Fruit fly (Drosophila melanogaster) Kc167 (cell line): ENCODE measurements around the gene CG8773.

ENCODE experiments used
- Myc ChIP-seq: fragments of >200 bp; optimal IDR thresholded peaks from 2 replicates; lab custom pipeline; 2017; ENCODE audit warnings: missing external identifiers
- Sin3A ChIP-seq: fragments of >200 bp; optimal IDR thresholded peaks from 2 replicates; lab custom pipeline; 2018; ENCODE audit warnings: missing external identifiers
- h ChIP-seq: fragments of >200 bp; optimal IDR thresholded peaks from 3 replicates; lab custom pipeline; 2018; ENCODE audit warnings: missing external identifiers
- insv ChIP-seq: fragments of >200 bp; optimal IDR thresholded peaks from 3 replicates; lab custom pipeline; 2018; ENCODE audit warnings: missing external identifiers
- psq ChIP-seq: fragments of >200 bp; optimal IDR thresholded peaks from 2 replicates; lab custom pipeline; 2017; ENCODE audit warnings: missing external identifiers
- ttk ChIP-seq: sonication (Bioruptor generic); optimal IDR thresholded peaks from 2 replicates; lab custom pipeline; 2017; ENCODE audit warnings: missing external identifiers

CG8773 gene

DNA sequence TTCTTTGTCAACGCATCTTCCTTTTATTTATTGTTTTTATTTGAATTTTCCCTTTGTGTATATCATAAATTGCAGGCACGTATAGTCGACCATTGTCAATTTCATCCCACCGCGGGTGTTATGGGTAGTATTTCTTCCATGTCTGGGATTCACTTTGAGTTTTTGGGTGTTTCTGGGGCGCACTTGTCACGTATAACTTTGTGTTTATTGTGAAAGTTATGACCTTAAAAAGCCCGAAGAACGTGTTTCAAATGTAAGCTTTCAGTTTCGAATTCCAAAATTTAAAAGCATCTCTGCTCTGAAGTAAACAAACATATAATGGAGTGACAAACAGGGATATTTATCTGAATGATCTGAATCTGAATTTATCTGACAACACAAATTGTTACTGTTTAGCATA, 12.0 kb downstream of the CG8773 start:
- TF ChIP-seq psq (no peak), Sin3A (no peak), Myc (lab: Kevin White, UChicago) (no peak), h (lab: Kevin White, UChicago) (no peak), insv (lab: Kevin White, UChicago) (no peak), ttk (lab: Kevin White, UChicago) (no peak)

- TF ChIP-seq psq: no peak
- no peak for TF ChIP-seq insv (lab: Kevin White, UChicago)
- no peak for TF ChIP-seq ttk (lab: Kevin White, UChicago)
- TF ChIP-seq h (lab: Kevin White, UChicago): no peak
- no peak for TF ChIP-seq Myc (lab: Kevin White, UChicago)
These were observed 14.7 kb downstream of the CG8773 start for dm6 chr3R:13309133-13309711.

DNA sequence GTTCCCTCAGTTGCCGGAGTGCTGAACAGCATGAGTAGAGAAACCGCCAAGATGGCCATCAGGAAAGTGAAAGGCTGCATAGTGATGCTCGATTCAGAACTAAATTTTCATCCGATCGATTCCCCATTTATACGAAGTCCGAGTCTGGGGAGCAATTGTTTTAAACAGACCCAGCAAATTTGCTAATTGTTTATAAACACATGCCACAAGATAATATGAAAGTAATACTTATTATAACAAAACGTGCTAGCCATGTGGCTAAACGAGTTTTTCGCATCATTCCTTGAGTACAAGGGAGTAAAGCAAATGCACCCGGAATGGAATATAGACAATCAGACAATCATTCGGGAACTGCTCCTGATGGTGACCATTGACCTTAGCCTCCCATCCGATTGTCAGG, 18.5 kb downstream of the CG8773 start, which contains the start of gene CG44142:
Gene CG44142, minus strand, starts transcription at position 101 of the 400 bp plus-strand sequence.
- no peak for TF ChIP-seq Sin3A
- no peak for TF ChIP-seq Myc (lab: Kevin White, UChicago)
- TF ChIP-seq ttk (lab: Kevin White, UChicago): no peak

DNA sequence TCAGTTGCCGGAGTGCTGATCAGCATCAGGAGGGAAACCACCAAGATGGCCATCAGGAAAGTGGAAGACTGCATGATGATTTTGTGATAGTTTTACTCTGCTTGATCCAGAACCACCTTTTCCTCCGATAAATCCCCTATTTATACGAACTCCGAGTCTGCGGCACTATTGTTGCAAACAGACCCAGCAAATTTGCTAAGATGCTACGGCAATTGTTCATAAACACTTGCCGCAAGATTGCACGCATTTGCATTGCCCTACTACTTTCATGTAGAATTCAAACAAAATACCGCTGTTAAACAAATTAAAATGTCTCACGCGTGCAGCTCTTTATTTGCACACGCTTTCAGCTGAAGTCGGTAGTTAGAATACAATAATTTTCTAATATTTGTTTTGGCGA, 24.6 kb downstream of the CG8773 start, which contains the start of gene CG45080:
Gene CG45080, minus strand, starts transcription at position 101 of the 400 bp plus-strand sequence.
- no peak for TF ChIP-seq h (lab: Kevin White, UChicago)
- no peak for TF ChIP-seq insv (lab: Kevin White, UChicago)
- TF ChIP-seq Myc (lab: Kevin White, UChicago): no peak
- no peak for TF ChIP-seq psq
- TF ChIP-seq Sin3A: no peak
- TF ChIP-seq ttk (lab: Kevin White, UChicago): no peak

DNA sequence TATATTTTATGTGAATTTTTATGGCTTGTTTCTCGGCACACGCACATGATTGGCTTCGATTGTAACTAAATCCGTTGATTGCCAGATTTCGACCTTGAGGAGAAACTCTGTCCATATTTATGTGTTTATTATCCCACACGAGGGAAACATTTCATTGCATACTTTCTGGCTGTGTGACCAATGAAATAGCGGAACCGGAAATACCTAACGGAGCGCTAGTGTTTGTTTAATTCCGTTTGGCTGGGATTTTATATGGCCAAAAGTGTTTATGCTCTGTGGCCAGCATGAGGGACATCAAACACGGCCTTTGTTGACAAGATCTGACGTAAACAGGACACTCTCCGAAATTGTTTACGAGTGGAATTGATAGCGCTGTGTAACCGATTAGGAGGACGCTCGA, 25.3 kb downstream of the CG8773 start:
- TF ChIP-seq ttk (lab: Kevin White, UChicago): no peak
- TF ChIP-seq insv (lab: Kevin White, UChicago): no peak
- TF ChIP-seq psq: no peak
- TF ChIP-seq Sin3A: no peak
- no peak for TF ChIP-seq Myc (lab: Kevin White, UChicago)
- no peak for TF ChIP-seq h (lab: Kevin White, UChicago)

DNA sequence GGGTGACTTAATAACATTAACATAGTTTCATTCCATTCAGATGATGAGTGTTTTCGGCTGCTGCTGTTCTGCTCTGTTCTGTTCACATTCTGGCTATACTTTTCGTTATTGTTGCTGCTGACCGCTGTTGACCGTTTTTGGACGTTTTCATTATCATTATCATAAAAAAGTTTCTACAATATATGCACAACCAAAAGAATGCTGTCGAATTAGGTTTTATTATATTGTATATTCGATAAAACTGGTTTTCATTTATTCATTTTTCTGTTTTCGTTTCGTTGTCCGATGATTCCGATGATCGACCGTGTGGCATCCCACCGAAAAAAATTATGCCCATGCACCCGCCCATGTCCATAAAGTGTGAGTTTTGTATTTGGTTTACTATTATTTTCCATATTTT, 38.5 kb downstream of the CG8773 start:
- TF ChIP-seq psq: no peak
- TF ChIP-seq ttk (lab: Kevin White, UChicago): no peak
- TF ChIP-seq Myc (lab: Kevin White, UChicago): no peak
- no peak for TF ChIP-seq insv (lab: Kevin White, UChicago)
- TF ChIP-seq h (lab: Kevin White, UChicago): no peak
- TF ChIP-seq Sin3A: no peak

DNA sequence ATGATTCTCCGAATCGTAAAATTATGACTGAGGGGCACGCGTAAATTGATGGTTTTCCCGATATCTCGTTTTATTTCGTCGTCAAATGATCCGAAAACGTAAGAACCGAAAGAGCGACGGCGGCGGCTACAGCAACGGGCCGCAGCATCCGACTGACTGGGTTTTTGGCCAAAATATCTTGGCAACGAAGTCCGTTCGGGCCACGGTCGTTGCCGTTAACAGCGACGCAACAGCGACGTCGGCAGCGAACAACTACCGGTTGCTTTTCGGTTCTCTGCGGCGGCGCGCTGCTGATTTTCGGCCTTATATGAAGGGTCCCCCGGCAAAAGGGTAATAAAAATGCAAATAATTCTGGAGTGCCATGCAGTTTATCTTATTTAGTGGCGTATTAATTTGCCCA, 39.5 kb downstream of the CG8773 start, which contains the start of gene PK2-R2:
Gene PK2-R2, minus strand, starts transcription at position 160 of the 400 bp plus-strand sequence.
- no peak for TF ChIP-seq h (lab: Kevin White, UChicago)
- TF ChIP-seq Sin3A: no peak
- TF ChIP-seq Myc (lab: Kevin White, UChicago): no peak
- no peak for TF ChIP-seq psq
- no peak for TF ChIP-seq ttk (lab: Kevin White, UChicago)
- TF ChIP-seq insv (lab: Kevin White, UChicago): no peak

DNA sequence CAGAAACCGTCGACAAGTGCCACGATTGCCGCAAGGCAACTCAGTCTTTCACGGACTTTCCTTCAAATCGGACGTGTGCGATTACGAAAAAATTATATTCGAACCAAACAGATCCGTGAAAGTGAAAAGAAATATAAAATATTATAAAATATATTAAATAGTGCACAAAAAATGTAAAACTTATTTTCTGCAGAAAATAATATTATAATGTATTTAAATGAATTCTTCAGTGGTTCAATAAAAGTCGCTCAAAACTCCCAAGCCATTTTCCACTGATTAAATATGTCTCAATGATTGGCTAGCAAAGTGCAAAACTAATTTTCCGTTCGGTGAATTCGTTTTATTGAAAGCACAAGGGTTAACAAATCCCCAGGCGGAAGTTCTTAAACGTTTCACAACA, 43.5 kb downstream of the CG8773 start, which contains the start of gene PK2-R1:
Gene PK2-R1, plus strand, starts transcription at position 301 of the 400 bp plus-strand sequence.
- TF ChIP-seq psq (no peak), ttk (lab: Kevin White, UChicago) (no peak), insv (lab: Kevin White, UChicago) (no peak), h (lab: Kevin White, UChicago) (no peak), Myc (lab: Kevin White, UChicago) (no peak), Sin3A (no peak)
